Worm (Caenorhabditis elegans) whole organism, early embryonic: ENCODE measurements around the gene H41C03.1.

Source experiments
- F13C5.2 ChIP-seq: sonication (generic microtip); optimal IDR thresholded peaks from 2 replicates; lab custom pipeline; 2017; ENCODE audit warnings: mild to moderate bottlenecking, missing genetic modification characterization, inconsistent platforms, missing compliant biosample characterization
- ama-1 ChIP-seq: fragments of 150-350 bp; optimal IDR thresholded peaks from 2 replicates; lab custom pipeline; 2014
- ets-7 ChIP-seq: sonication (generic microtip); optimal IDR thresholded peaks from 2 replicates; lab custom pipeline; 2016; ENCODE audit warnings: missing genotype, missing genetic modification characterization, missing compliant biosample characterization
- flt-1 ChIP-seq: fragments of 200-800 bp; sonication (Bioruptor generic); IDR thresholded peaks from 2 replicates; pipeline ENCODE4 v1.3.6; 2022; ENCODE audit warnings: missing genetic modification characterization, missing compliant biosample characterization
- hmg-4 ChIP-seq: fragments of 200-800 bp; sonication (Bioruptor generic); optimal IDR thresholded peaks from 2 replicates; lab custom pipeline; 2018; ENCODE audit warnings: mild to moderate bottlenecking, missing genetic modification characterization, missing compliant biosample characterization
- pes-1 ChIP-seq: fragments of 200-800 bp; sonication (Bioruptor generic); IDR thresholded peaks from 2 replicates; pipeline ENCODE4 v1.3.6; 2022; ENCODE audit warnings: missing genetic modification reagents, missing genetic modification characterization, missing compliant biosample characterization
- tbx-11 ChIP-seq: fragments of 200-800 bp; sonication (Bioruptor generic); IDR thresholded peaks from 2 replicates; pipeline ENCODE4 v1.3.6; 2022; ENCODE audit warnings: missing genetic modification characterization, missing compliant biosample characterization
- tbx-37 ChIP-seq: fragments of 200-800 bp; sonication (Bioruptor generic); conservative IDR thresholded peaks from 2 replicates; pipeline ENCODE4 v1.3.6; 2022; ENCODE audit warnings: missing genetic modification reagents, missing genetic modification characterization, missing compliant biosample characterization

ce11 chrII:5828486-5828885, 25.7 kb upstream of the H41C03.1 start, which contains the start of gene ZK1248.11:
- TF ChIP-seq ama-1 (lab: Kevin White, UChicago) (no peak), F13C5.2 (no peak), tbx-37 (GFP tag; lab: Robert Waterston, UW) (no peak), flt-1 (GFP tag; lab: Robert Waterston, UW) (no peak), ets-7 (tag; lab: Kevin White, UChicago) (no peak), hmg-4 (GFP tag; lab: Kevin White, UChicago) (no peak), tbx-11 (no peak), pes-1 (no peak)
